Fruit fly (Drosophila melanogaster) whole organism, embryonic: ENCODE data around the gene CG32299.

ENCODE experiments used
- CG10147 ChIP-seq: fragments of 200-800 bp; sonication (Bioruptor generic); optimal IDR thresholded peaks from 2 replicates; lab custom pipeline; 2019; ENCODE audit warnings: missing biosample characterization, mild to moderate bottlenecking, missing genetic modification characterization, moderate library complexity
- CG1024 ChIP-seq: fragments of 200-800 bp; sonication (Bioruptor generic); IDR thresholded peaks from 2 replicates; pipeline ENCODE4 v1.3.6; 2022; ENCODE audit warnings: missing biosample characterization, missing genetic modification characterization
- CG10959 ChIP-seq: fragments of 200-800 bp; sonication (Bioruptor generic); IDR thresholded peaks from 2 replicates; pipeline ENCODE4 v1.3.6; 2022; ENCODE audit warnings: missing biosample characterization, missing genetic modification characterization
- CG12155 ChIP-seq: fragments of 200-800 bp; sonication (Bioruptor generic); optimal IDR thresholded peaks from 3 replicates; lab custom pipeline; 2016; ENCODE audit warnings: missing biosample characterization, missing genetic modification characterization
- CG12942 ChIP-seq: fragments of 200-800 bp; sonication (Bioruptor generic); optimal IDR thresholded peaks from 3 replicates; lab custom pipeline; 2016; ENCODE audit warnings: missing biosample characterization, missing genetic modification characterization
- CG14667 ChIP-seq: fragments of 200-800 bp; sonication (Bioruptor generic); IDR thresholded peaks from 2 replicates; pipeline ENCODE4 v1.3.6; 2022; ENCODE audit warnings: missing biosample characterization, missing genetic modification characterization
- CG1529 ChIP-seq: fragments of 200-800 bp; sonication (Bioruptor generic); optimal IDR thresholded peaks from 3 replicates; lab custom pipeline; 2018; ENCODE audit warnings: missing biosample characterization, missing genetic modification characterization
- CG15514 ChIP-seq: fragments of 200-800 bp; sonication (Bioruptor generic); optimal IDR thresholded peaks from 3 replicates; lab custom pipeline; 2017; ENCODE audit warnings: missing biosample characterization, missing genetic modification characterization, mild to moderate bottlenecking, moderate library complexity, missing genetic modification reagents
- CG17385 ChIP-seq: fragments of 200-800 bp; sonication (Bioruptor generic); optimal IDR thresholded peaks from 3 replicates; lab custom pipeline; 2018; ENCODE audit warnings: missing biosample characterization, mild to moderate bottlenecking, missing genetic modification characterization
- CG17612 ChIP-seq: fragments of 200-800 bp; sonication (Bioruptor generic); IDR thresholded peaks from 2 replicates; pipeline ENCODE4 v1.3.6; 2022; ENCODE audit warnings: missing biosample characterization, missing genetic modification characterization
- CG2120 ChIP-seq: fragments of 200-800 bp; sonication (Bioruptor generic); optimal IDR thresholded peaks from 3 replicates; lab custom pipeline; 2016; ENCODE audit warnings: missing biosample characterization, missing genetic modification characterization
- CG2712 ChIP-seq: fragments of 200-800 bp; optimal IDR thresholded peaks from 3 replicates; lab custom pipeline; 2019; ENCODE audit warnings: missing biosample characterization, mild to moderate bottlenecking, missing genetic modification characterization, moderate library complexity
- CG30431 ChIP-seq: fragments of 200-800 bp; sonication (Bioruptor generic); optimal IDR thresholded peaks from 2 replicates; lab custom pipeline; 2017; ENCODE audit warnings: missing biosample characterization, missing genetic modification characterization
- CG32767 ChIP-seq: fragments of 200-800 bp; sonication (Bioruptor generic); IDR thresholded peaks from 2 replicates; pipeline ENCODE4 v1.3.6; 2022; ENCODE audit warnings: missing biosample characterization, missing genetic modification characterization
- CG34376 ChIP-seq: fragments of 200-800 bp; sonication (Bioruptor generic); optimal IDR thresholded peaks from 2 replicates; lab custom pipeline; 2018; ENCODE audit warnings: missing biosample characterization, mild to moderate bottlenecking, missing genetic modification characterization
- CG7357 ChIP-seq: fragments of 200-800 bp; sonication (Bioruptor generic); IDR thresholded peaks from 3 replicates; pipeline ENCODE4 v1.3.6; 2022; ENCODE audit warnings: missing biosample characterization, missing genetic modification characterization
- CG7963 ChIP-seq: fragments of 200-800 bp; sonication (Bioruptor generic); IDR thresholded peaks from 3 replicates; pipeline ENCODE4 v1.3.6; 2022; ENCODE audit warnings: missing biosample characterization, missing genetic modification characterization; ENCODE audit not compliant: partially characterized antibody
- CG9437 ChIP-seq: fragments of 200-800 bp; sonication (Bioruptor generic); optimal IDR thresholded peaks from 2 replicates; lab custom pipeline; 2018; ENCODE audit warnings: missing biosample characterization, mild to moderate bottlenecking, missing genetic modification characterization
- CG9932 ChIP-seq: fragments of 200-800 bp; sonication (Bioruptor generic); IDR thresholded peaks from 2 replicates; pipeline ENCODE4 v1.3.6; 2022; ENCODE audit warnings: missing biosample characterization, missing genetic modification characterization
- CHES-1-like ChIP-seq: fragments of 200-800 bp; sonication (Bioruptor generic); optimal IDR thresholded peaks from 2 replicates; lab custom pipeline; 2016; ENCODE audit warnings: missing biosample characterization, missing genetic modification characterization
- D ChIP-seq, 2 experiments: fragments of 200-800 bp in 1 of 2; fragments of >200 bp in 1 of 2; sonication (Bioruptor generic) in 1 of 2; optimal IDR thresholded peaks; 2 replicates in 1 of 2; 3 replicates in 1 of 2; lab custom pipeline; 2017; ENCODE audit warnings: mild to moderate bottlenecking in 1 of 2, missing biosample characterization in 1 of 2, missing genetic modification characterization in 1 of 2, missing genetic modification reagents in 1 of 2
- D19B ChIP-seq: fragments of 200-800 bp; sonication (Bioruptor generic); optimal IDR thresholded peaks from 2 replicates; lab custom pipeline; 2017; ENCODE audit warnings: missing biosample characterization, mild to moderate bottlenecking, missing genetic modification characterization
- Dref ChIP-seq: fragments of 200-800 bp; sonication (Bioruptor generic); IDR thresholded peaks from 2 replicates; pipeline ENCODE4 v1.3.6; 2022; ENCODE audit warnings: missing biosample characterization, missing genetic modification characterization
- E2f2 ChIP-seq: fragments of 200-800 bp; sonication (Bioruptor generic); IDR thresholded peaks from 2 replicates; pipeline ENCODE4 v1.3.6; 2022; ENCODE audit warnings: missing biosample characterization, missing genetic modification characterization
- Eip74EF ChIP-seq, 2 experiments: fragments of 200-800 bp in 1 of 2; fragments of >200 bp in 1 of 2; sonication (Bioruptor generic) in 1 of 2; optimal IDR thresholded peaks; 2 replicates each; lab custom pipeline; 2017 to 2019; ENCODE audit warnings: missing biosample characterization in 2 of 2, missing genetic modification characterization in 2 of 2, mild to moderate bottlenecking in 1 of 2, moderate library complexity in 1 of 2
- H2.0 ChIP-seq: fragments of 200-800 bp; sonication (Bioruptor generic); IDR thresholded peaks from 2 replicates; pipeline ENCODE4 v1.3.6; 2022; ENCODE audit warnings: missing biosample characterization, missing genetic modification characterization
- HLH54F ChIP-seq: fragments of 200-800 bp; sonication (Bioruptor generic); optimal IDR thresholded peaks from 3 replicates; lab custom pipeline; 2016; ENCODE audit warnings: missing biosample characterization, missing genetic modification characterization
- MBD-R2 ChIP-seq: fragments of 200-800 bp; sonication (Bioruptor generic); IDR thresholded peaks from 2 replicates; pipeline ENCODE4 v1.3.6; 2022; ENCODE audit warnings: missing biosample characterization, missing genetic modification characterization
- Neu2 ChIP-seq: fragments of 200-800 bp; sonication (Bioruptor generic); optimal IDR thresholded peaks from 3 replicates; lab custom pipeline; 2016; ENCODE audit warnings: missing biosample characterization, missing genetic modification characterization, borderline replicate concordance
- Nf-YB ChIP-seq: fragments of 200-800 bp; sonication (Bioruptor generic); optimal IDR thresholded peaks from 3 replicates; lab custom pipeline; 2019; ENCODE audit warnings: missing biosample characterization, mild to moderate bottlenecking, missing genetic modification characterization, moderate library complexity
- Scr ChIP-seq: fragments of 200-800 bp; sonication (Bioruptor generic); IDR thresholded peaks from 2 replicates; pipeline ENCODE4 v1.3.6; 2022; ENCODE audit warnings: missing biosample characterization, missing genetic modification characterization; ENCODE audit not compliant: partially characterized antibody
- Spps ChIP-seq: fragments of 200-800 bp; sonication (Bioruptor generic); optimal IDR thresholded peaks from 2 replicates; lab custom pipeline; 2018; ENCODE audit warnings: missing biosample characterization, mild to moderate bottlenecking, missing genetic modification characterization
- Stat92E ChIP-seq, 3 experiments: fragments of >200 bp in 2 of 3; fragments of 200-800 bp in 1 of 3; sonication (Bioruptor generic) in 1 of 3; optimal IDR thresholded peaks; 2 replicates each; lab custom pipeline; 2017 to 2019; ENCODE audit warnings: missing biosample characterization in 3 of 3, missing genetic modification characterization in 3 of 3, mild to moderate bottlenecking in 1 of 3, moderate library complexity in 1 of 3
- ap ChIP-seq: fragments of 200-800 bp; sonication (Bioruptor generic); IDR thresholded peaks from 2 replicates; pipeline ENCODE4 v1.3.6; 2022; ENCODE audit warnings: missing biosample characterization, missing genetic modification characterization
- danr ChIP-seq: fragments of 200-800 bp; sonication (Bioruptor generic); IDR thresholded peaks from 2 replicates; pipeline ENCODE4 v1.3.6; 2022; ENCODE audit warnings: missing biosample characterization, missing genetic modification characterization
- dmrt11E ChIP-seq: fragments of 200-800 bp; sonication (Bioruptor generic); optimal IDR thresholded peaks from 3 replicates; lab custom pipeline; 2018; ENCODE audit warnings: missing biosample characterization, mild to moderate bottlenecking, missing genetic modification characterization, moderate library complexity
- ems ChIP-seq: fragments of 200-800 bp; sonication (Bioruptor generic); optimal IDR thresholded peaks from 3 replicates; lab custom pipeline; 2016; ENCODE audit warnings: missing biosample characterization, missing genetic modification characterization
- hkb ChIP-seq, 2 experiments: fragments of 200-800 bp in 1 of 2; fragments of >200 bp in 1 of 2; sonication (Bioruptor generic) in 1 of 2; IDR thresholded peaks in 1 of 2; optimal IDR thresholded peaks in 1 of 2; 2 replicates each; pipeline versions ENCODE4 v1.3.6 to Lab custom; 2017 to 2022; ENCODE audit warnings: missing biosample characterization in 1 of 2, missing genetic modification characterization in 1 of 2
- inv ChIP-seq: fragments of 200-800 bp; sonication (Bioruptor generic); IDR thresholded peaks from 2 replicates; pipeline ENCODE4 v1.3.6; 2022; ENCODE audit warnings: missing biosample characterization, missing genetic modification characterization; ENCODE audit not compliant: partially characterized antibody
- luna ChIP-seq: fragments of 200-800 bp; sonication (Bioruptor generic); optimal IDR thresholded peaks from 2 replicates; lab custom pipeline; 2016; ENCODE audit warnings: missing biosample characterization, missing genetic modification characterization
- scrt ChIP-seq: fragments of 200-800 bp; sonication (Bioruptor generic); optimal IDR thresholded peaks from 2 replicates; lab custom pipeline; 2018; ENCODE audit warnings: missing biosample characterization, mild to moderate bottlenecking, missing genetic modification characterization, moderate library complexity
- sima ChIP-seq: fragments of 200-800 bp; sonication (Bioruptor generic); optimal IDR thresholded peaks from 2 replicates; lab custom pipeline; 2016; ENCODE audit warnings: missing biosample characterization, missing genetic modification characterization
- slp2 ChIP-seq: fragments of 200-800 bp; sonication (Bioruptor generic); optimal IDR thresholded peaks from 2 replicates; lab custom pipeline; 2016; ENCODE audit warnings: missing biosample characterization, missing genetic modification characterization
- tap ChIP-seq: fragments of 200-800 bp; optimal IDR thresholded peaks from 3 replicates; lab custom pipeline; 2019; ENCODE audit warnings: missing biosample characterization, mild to moderate bottlenecking, missing genetic modification characterization, moderate library complexity
- toy ChIP-seq: fragments of 200-800 bp; sonication (Bioruptor generic); IDR thresholded peaks from 2 replicates; pipeline ENCODE4 v1.3.6; 2022; ENCODE audit warnings: missing biosample characterization, missing genetic modification characterization
- twi ChIP-seq: fragments of 200-800 bp; optimal IDR thresholded peaks from 2 replicates; lab custom pipeline; 2019; ENCODE audit warnings: missing biosample characterization, mild to moderate bottlenecking, missing genetic modification characterization, moderate library complexity
- unpg ChIP-seq: fragments of 200-800 bp; sonication (Bioruptor generic); optimal IDR thresholded peaks from 3 replicates; lab custom pipeline; 2018; ENCODE audit warnings: missing biosample characterization, mild to moderate bottlenecking, missing genetic modification characterization, moderate library complexity
- usp ChIP-seq: fragments of >200 bp; optimal IDR thresholded peaks from 2 replicates; lab custom pipeline; 2017; ENCODE audit warnings: missing biosample characterization, missing genetic modification characterization

CG32299 gene

dm6 chr3L:2373421-2374043 is 17.3 kb downstream of the CG32299 start, which contains the start of the genes mRpL23 and CG9004 (continued):
- TF ChIP-seq Scr (GFP tag; lab: Robert Waterston, UW): 0 out of 2 replicates have a peak, but pooled peaks have one; percentile 20
- TF ChIP-seq unpg: peak; percentile 99
- TF ChIP-seq CG17612: peak; percentile 99
- TF ChIP-seq CG7963 (GFP tag; lab: Robert Waterston, UW): no peak
- peak; percentile 98 for TF ChIP-seq slp2 (GFP tag; lab: Kevin White, UChicago)
- peak; percentile 99 for TF ChIP-seq CG12155 (GFP tag; lab: Kevin White, UChicago)
- TF ChIP-seq Nf-YB: peak; percentile 87
- TF ChIP-seq twi (tag; lab: Kevin White, UChicago): peak; percentile 98
- TF ChIP-seq Stat92E (GFP tag; optimal IDR thresholded peaks at IDR 0.05; lab: Kevin White, UChicago): peak in 1 of 3 experiments; percentile 89
- peak; percentile 98 for TF ChIP-seq CG10147 (GFP tag; lab: Kevin White, UChicago)
- peak; percentile 99 for TF ChIP-seq CHES-1-like (GFP tag; lab: Kevin White, UChicago)
- peak; percentile 97 for TF ChIP-seq Spps (tag; lab: Kevin White, UChicago)
- TF ChIP-seq H2.0 (GFP tag; lab: Robert Waterston, UW): peak; percentile 100
- TF ChIP-seq ems (GFP tag; lab: Kevin White, UChicago): peak; percentile 99
- peak; percentile 100 for TF ChIP-seq CG9932
- TF ChIP-seq CG15514 (GFP tag; lab: Kevin White, UChicago): peak; percentile 95
- peak; percentile 97 for TF ChIP-seq CG1024 (GFP tag; lab: Robert Waterston, UW)
- TF ChIP-seq CG2712 (tag; lab: Kevin White, UChicago): peak; percentile 99
- TF ChIP-seq hkb (optimal IDR thresholded peaks at IDR 0.05; lab: Kevin White, UChicago): peak; percentile 6
- TF ChIP-seq hkb (GFP tag; IDR thresholded peaks at IDR 0.05; lab: Robert Waterston, UW): peak; percentile 99
- TF ChIP-seq D19B (GFP tag; lab: Kevin White, UChicago): peak; percentile 95
- TF ChIP-seq scrt (GFP tag; lab: Kevin White, UChicago): peak; percentile 94
- peak; percentile 99 for TF ChIP-seq CG34376 (GFP tag; lab: Kevin White, UChicago)
- TF ChIP-seq MBD-R2 (GFP tag; lab: Robert Waterston, UW): peak; percentile 100
- TF ChIP-seq luna (GFP tag; lab: Kevin White, UChicago): peak; percentile 97
- peak; percentile 99 for TF ChIP-seq CG32767 (GFP tag; lab: Robert Waterston, UW)
- peak; percentile 94 for TF ChIP-seq CG9437 (GFP tag; lab: Kevin White, UChicago)
- peak; percentile 52 for TF ChIP-seq Dref (GFP tag; lab: Robert Waterston, UW)
- peak; percentile 100 for TF ChIP-seq CG2120
- peak; percentile 97 for TF ChIP-seq CG1529 (GFP tag; lab: Kevin White, UChicago)
- no peak for TF ChIP-seq D (optimal IDR thresholded peaks at IDR 0.05; lab: Kevin White, UChicago)
- TF ChIP-seq D (GFP tag; optimal IDR thresholded peaks at IDR 0.05; lab: Kevin White, UChicago): peak; percentile 98
- peak; percentile 97 for TF ChIP-seq CG17385
- TF ChIP-seq CG10959 (GFP tag; lab: Robert Waterston, UW): peak; percentile 99
- TF ChIP-seq CG7357 (GFP tag; lab: Robert Waterston, UW): peak; percentile 99
- no peak for TF ChIP-seq usp (GFP tag; lab: Kevin White, UChicago)
- TF ChIP-seq CG30431: peak; percentile 99
- peak; percentile 97 for TF ChIP-seq sima (GFP tag; lab: Kevin White, UChicago)
- peak; percentile 99 for TF ChIP-seq dmrt11E (tag; lab: Kevin White, UChicago)
- TF ChIP-seq Eip74EF (GFP tag; optimal IDR thresholded peaks at IDR 0.05; lab: Kevin White, UChicago): peak in 1 of 2 experiments; percentile 96
- TF ChIP-seq danr: peak; percentile 99
- peak; percentile 99 for TF ChIP-seq ap (GFP tag; lab: Robert Waterston, UW)
- peak; percentile 99 for TF ChIP-seq toy (GFP tag; lab: Robert Waterston, UW)
- TF ChIP-seq E2f2 (GFP tag; lab: Robert Waterston, UW): peak; percentile 92
- TF ChIP-seq tap: peak; percentile 98
- peak; percentile 99 for TF ChIP-seq CG12942
- no peak for TF ChIP-seq inv (GFP tag; lab: Robert Waterston, UW)
- TF ChIP-seq HLH54F (GFP tag; lab: Kevin White, UChicago): peak; percentile 99
- TF ChIP-seq Neu2: peak; percentile 92
- peak; percentile 100 for TF ChIP-seq CG14667 (GFP tag; lab: Robert Waterston, UW)
